Fruit fly (Drosophila melanogaster): Measurements from ENCODE around the gene sturkopf.

The sturkopf gene

dm6 chr3L:1348248-1348647 lies 35.1 kb upstream of the sturkopf start:
- peak; percentile 77 for TF ChIP-seq Med (GFP tag)
- peak; percentile 54; the same call in 1 of the 3 replicates for TF ChIP-seq ci (GFP tag; IDR thresholded peaks at IDR 0.05)
- TF ChIP-seq CG15269 (tag; optimal IDR thresholded peaks at IDR 0.05) = no peak
- TF ChIP-seq row (GFP tag; IDR thresholded peaks at IDR 0.05) = peak; percentile 22; the same call in 1 of the 3 replicates
- TF ChIP-seq Gsc (GFP tag; IDR thresholded peaks at IDR 0.05) = 0 out of 2 replicates have a peak, but pooled peaks have one; percentile 28
- peak; percentile 74 for TF ChIP-seq sens (GFP tag)
- no peak for TF ChIP-seq bbx (GFP tag; IDR thresholded peaks at IDR 0.05; ENCODE audit: partially characterized antibody)
- peak; percentile 82 for TF ChIP-seq D19A (tag; optimal IDR thresholded peaks at IDR 0.05)
- TF ChIP-seq Ptx1 (GFP tag; IDR thresholded peaks at IDR 0.05) = 0 out of 2 replicates have a peak, but pooled peaks have one; percentile 29
- peak in 1 of 2 experiments; percentile 56 for TF ChIP-seq bsh (GFP tag; optimal IDR thresholded peaks at IDR 0.05)
- TF ChIP-seq CG8944 (GFP tag; optimal IDR thresholded peaks at IDR 0.05) = no peak
- 0 out of 2 replicates have a peak, but pooled peaks have one; percentile 5 for TF ChIP-seq sens-2 (GFP tag; IDR thresholded peaks at IDR 0.05)
- TF ChIP-seq CG6689 (GFP tag; IDR thresholded peaks at IDR 0.05) = 0 out of 2 replicates have a peak, but pooled peaks have one; percentile 18
- TF ChIP-seq nom (GFP tag; optimal IDR thresholded peaks at IDR 0.05) = peak; percentile 1
- no peak for TF ChIP-seq pum (GFP tag; optimal IDR thresholded peaks at IDR 0.05)
- TF ChIP-seq Drgx (GFP tag; IDR thresholded peaks at IDR 0.05) = peak; percentile 84
- TF ChIP-seq crol (GFP tag; IDR thresholded peaks at IDR 0.05) = no peak
- 0 out of 2 replicates have a peak, but pooled peaks have one; percentile 21 for TF ChIP-seq Rx (GFP tag; IDR thresholded peaks at IDR 0.05)
- peak; percentile 23 for TF ChIP-seq CG1603 (tag; optimal IDR thresholded peaks at IDR 0.05)
- peak; percentile 9 for TF ChIP-seq Antp (GFP tag; optimal IDR thresholded peaks at IDR 0.05)
- 0 out of 3 replicates have a peak, but pooled peaks have one; percentile 23 for TF ChIP-seq zfh1 (GFP tag; IDR thresholded peaks at IDR 0.05)
- TF ChIP-seq Ets65A (GFP tag) = peak; percentile 89
- TF ChIP-seq sisA (GFP tag; IDR thresholded peaks at IDR 0.05) = no peak
- TF ChIP-seq CG3838 (GFP tag; optimal IDR thresholded peaks at IDR 0.05) = no peak

dm6 chr3L:1346956-1347587 lies 33.9 kb upstream of the sturkopf start:
- TF ChIP-seq amos (GFP tag; IDR thresholded peaks at IDR 0.05; ENCODE audit: partially characterized antibody) (peak; percentile 9; the same call in 1 of the 2 replicates), CG34422 (GFP tag; IDR thresholded peaks at IDR 0.05) (no peak), CG6254 (GFP tag; optimal IDR thresholded peaks at IDR 0.05) (no peak), CG15479 (GFP tag; optimal IDR thresholded peaks at IDR 0.05) (no peak), Doc3 (GFP tag; IDR thresholded peaks at IDR 0.05; ENCODE audit: partially characterized antibody) (0 out of 3 replicates have a peak, but pooled peaks have one; percentile 15), btn (GFP tag; optimal IDR thresholded peaks at IDR 0.05) (no peak), Mrtf (GFP tag; IDR thresholded peaks at IDR 0.05) (no peak), usp (GFP tag; optimal IDR thresholded peaks at IDR 0.05) (no peak), fu2 (GFP tag; optimal IDR thresholded peaks at IDR 0.05) (no peak), ftz-f1 (GFP tag; optimal IDR thresholded peaks at IDR 0.05) (no peak), CG4404 (GFP tag; IDR thresholded peaks at IDR 0.05) (no peak), sug (tag; optimal IDR thresholded peaks at IDR 0.05) (peak; percentile 51), bigmax (GFP tag; optimal IDR thresholded peaks at IDR 0.05) (no peak), sima (GFP tag; optimal IDR thresholded peaks at IDR 0.05) (no peak), CG3847 (GFP tag; IDR thresholded peaks at IDR 0.05) (no peak), chinmo (GFP tag; IDR thresholded peaks at IDR 0.05; ENCODE audit: partially characterized antibody) (no peak), Atf6 (GFP tag; IDR thresholded peaks at IDR 0.05) (0 out of 2 replicates have a peak, but pooled peaks have one; percentile 9), dmrt99B (tag; optimal IDR thresholded peaks at IDR 0.05) (no peak), CG2129 (GFP tag; IDR thresholded peaks at IDR 0.05; ENCODE audit: partially characterized antibody) (no peak), CG5245 (GFP tag; optimal IDR thresholded peaks at IDR 0.05) (no peak), corto (GFP tag; optimal IDR thresholded peaks at IDR 0.05) (no peak), Med (GFP tag) (peak; percentile 70), gcm (GFP tag; optimal IDR thresholded peaks at IDR 0.05) (peak; percentile 68), lbe (GFP tag; optimal IDR thresholded peaks at IDR 0.05) (no peak), zf30C (GFP tag; optimal IDR thresholded peaks at IDR 0.05) (no peak), Scr (GFP tag; IDR thresholded peaks at IDR 0.05; ENCODE audit: partially characterized antibody) (peak; percentile 17; the same call in 1 of the 2 replicates), CG12659 (GFP tag; optimal IDR thresholded peaks at IDR 0.05) (no peak)

All from whole organism, embryonic.